Worm (Caenorhabditis elegans) whole organism, L1 larva: ENCODE measurements around the gene tkr-1.
A peak's percentile ranks its signal among the peaks of the same experiment; 100 is the strongest.

Experiments
- C04F5.9 ChIP-seq: sonication (generic microtip); optimal IDR thresholded peaks from 2 replicates; lab custom pipeline; 2016; ENCODE audit warnings: missing genetic modification characterization, missing compliant biosample characterization
- F16B12.6 ChIP-seq: fragments of 150-350 bp; optimal IDR thresholded peaks from 2 replicates; lab custom pipeline; 2014; ENCODE audit warnings: missing biosample characterization, missing genetic modification characterization
- aha-1 ChIP-seq: fragments of 150-350 bp; optimal IDR thresholded peaks from 2 replicates; lab custom pipeline; 2014; ENCODE audit warnings: missing biosample characterization, missing genetic modification characterization
- blmp-1 ChIP-seq: fragments of 150-350 bp; optimal IDR thresholded peaks from 2 replicates; lab custom pipeline; 2014; ENCODE audit warnings: missing biosample characterization, missing genetic modification characterization
- ceh-82 ChIP-seq, 3 experiments: fragments of 150-350 bp in 1 of 3; sonication (generic microtip) in 2 of 3; optimal IDR thresholded peaks; 2 replicates each; lab custom pipeline; 2014 to 2017; ENCODE audit warnings: missing biosample characterization in 3 of 3, missing genetic modification characterization in 3 of 3
- ces-1 ChIP-seq: fragments of 150-350 bp; optimal IDR thresholded peaks from 2 replicates; lab custom pipeline; 2014; ENCODE audit warnings: missing biosample characterization, missing genetic modification reagents, missing genetic modification characterization
- dpl-1 ChIP-seq, 3 experiments: fragments of 150-350 bp in 2 of 3; sonication (generic microtip) in 1 of 3; optimal IDR thresholded peaks; 2 replicates each; lab custom pipeline; 2014 to 2017; ENCODE audit warnings: missing biosample characterization in 3 of 3, missing genetic modification characterization in 3 of 3, missing genetic modification reagents in 3 of 3
- dsc-1 ChIP-seq: sonication (generic microtip); optimal IDR thresholded peaks from 2 replicates; lab custom pipeline; 2016; ENCODE audit warnings: mild to moderate bottlenecking, missing genetic modification characterization, missing compliant biosample characterization
- efl-1 ChIP-seq, 4 experiments: fragments of 150-350 bp; optimal IDR thresholded peaks in 3 of 4; peaks in 1 of 4; 1 replicate in 1 of 4; 2 replicates in 3 of 4; lab custom pipeline; 2014; ENCODE audit warnings: missing biosample characterization in 2 of 4, missing genetic modification characterization in 2 of 4, missing genetic modification reagents in 2 of 4
- egl-13 ChIP-seq: sonication (generic microtip); optimal IDR thresholded peaks from 2 replicates; lab custom pipeline; 2016; ENCODE audit warnings: missing genotype, missing genetic modification reagents, missing genetic modification characterization, missing compliant biosample characterization
- ets-5 ChIP-seq: fragments of 200-800 bp; sonication (Bioruptor generic); IDR thresholded peaks from 2 replicates; pipeline ENCODE4 v1.3.6; 2022; ENCODE audit warnings: missing genetic modification characterization, missing compliant biosample characterization
- fkh-10 ChIP-seq: sonication (generic microtip); optimal IDR thresholded peaks from 2 replicates; lab custom pipeline; 2017; ENCODE audit warnings: missing biosample characterization, missing genetic modification reagents, missing genetic modification characterization
- grh-1 ChIP-seq: fragments of 200-800 bp; sonication (Bioruptor generic); IDR thresholded peaks from 2 replicates; pipeline ENCODE4 v1.3.6; 2022; ENCODE audit warnings: missing genetic modification reagents, missing genetic modification characterization, missing compliant biosample characterization
- hlh-17 ChIP-seq: fragments of 200-800 bp; sonication (Bioruptor generic); optimal IDR thresholded peaks from 2 replicates; lab custom pipeline; 2018; ENCODE audit warnings: missing genetic modification characterization, mild to moderate bottlenecking, missing compliant biosample characterization, moderate library complexity, borderline replicate concordance
- hlh-4 ChIP-seq: sonication (generic microtip); optimal IDR thresholded peaks from 2 replicates; lab custom pipeline; 2016; ENCODE audit warnings: mild to moderate bottlenecking, missing genetic modification characterization, missing compliant biosample characterization
- irx-1 ChIP-seq: sonication (generic microtip); optimal IDR thresholded peaks from 2 replicates; lab custom pipeline; 2016; ENCODE audit warnings: missing genetic modification characterization, missing compliant biosample characterization
- isw-1 ChIP-seq: fragments of 200-800 bp; sonication (Bioruptor generic); IDR thresholded peaks from 2 replicates; pipeline ENCODE4 v1.3.6; 2022; ENCODE audit warnings: missing genetic modification characterization, missing compliant biosample characterization
- lin-15B ChIP-seq: fragments of 150-350 bp; sonication (generic microtip); optimal IDR thresholded peaks from 3 replicates; lab custom pipeline; 2014; ENCODE audit warnings: missing biosample characterization, missing genetic modification characterization
- lin-35 ChIP-seq, 2 experiments: fragments of 150-350 bp; optimal IDR thresholded peaks; 2 replicates each; lab custom pipeline; 2014; ENCODE audit warnings: missing biosample characterization in 2 of 2, missing genetic modification characterization in 2 of 2, missing genetic modification reagents in 2 of 2
- lin-39 ChIP-seq: fragments of 150-350 bp; optimal IDR thresholded peaks from 2 replicates; lab custom pipeline; 2014; ENCODE audit warnings: missing biosample characterization, missing genetic modification reagents, missing genetic modification characterization
- lsy-2 ChIP-seq, 2 experiments: fragments of 150-350 bp; optimal IDR thresholded peaks; 2 replicates each; lab custom pipeline; 2014; ENCODE audit warnings: missing biosample characterization in 2 of 2, missing genetic modification characterization in 2 of 2
- mab-9 ChIP-seq: fragments of 200-800 bp; sonication (Bioruptor generic); IDR thresholded peaks from 2 replicates; pipeline ENCODE4 v1.3.6; 2022; ENCODE audit warnings: missing genetic modification reagents, missing genetic modification characterization, missing compliant biosample characterization
- mdl-1 ChIP-seq, 2 experiments: fragments of 150-350 bp; optimal IDR thresholded peaks; 2 replicates each; lab custom pipeline; 2014 to 2017; ENCODE audit warnings: missing biosample characterization in 2 of 2, missing genetic modification characterization in 2 of 2, inconsistent platforms in 1 of 2
- mep-1 ChIP-seq: fragments of 150-350 bp; optimal IDR thresholded peaks from 2 replicates; lab custom pipeline; 2014; ENCODE audit warnings: missing biosample characterization, missing genetic modification characterization
- nhr-12 ChIP-seq: sonication (generic microtip); optimal IDR thresholded peaks from 2 replicates; lab custom pipeline; 2017; ENCODE audit warnings: missing biosample characterization, missing genetic modification characterization
- nhr-19 ChIP-seq: fragments of 200-800 bp; sonication (Bioruptor generic); conservative IDR thresholded peaks from 2 replicates; pipeline ENCODE4 v1.3.6; 2022; ENCODE audit warnings: missing genetic modification characterization, missing compliant biosample characterization
- nhr-28 ChIP-seq: fragments of 150-350 bp; optimal IDR thresholded peaks from 2 replicates; lab custom pipeline; 2014; ENCODE audit warnings: missing biosample characterization, missing genetic modification characterization
- nhr-47 ChIP-seq: sonication (generic microtip); optimal IDR thresholded peaks from 2 replicates; lab custom pipeline; 2016; ENCODE audit warnings: mild to moderate bottlenecking, missing genetic modification characterization, moderate library complexity, missing compliant biosample characterization
- nhr-71 ChIP-seq: sonication (generic microtip); optimal IDR thresholded peaks from 2 replicates; lab custom pipeline; 2016; ENCODE audit warnings: mild to moderate bottlenecking, missing genetic modification characterization, moderate library complexity, missing compliant biosample characterization
- nhr-76 ChIP-seq: sonication (generic microtip); optimal IDR thresholded peaks from 2 replicates; lab custom pipeline; 2017; ENCODE audit warnings: missing biosample characterization, missing genetic modification characterization
- nhr-85 ChIP-seq: sonication (generic microtip); peaks from one replicate; lab custom pipeline; 2016; ENCODE audit warnings: missing genetic modification characterization, inconsistent platforms, missing compliant biosample characterization
- pax-3 ChIP-seq: fragments of 200-800 bp; sonication (Bioruptor generic); optimal IDR thresholded peaks from 2 replicates; lab custom pipeline; 2018; ENCODE audit warnings: mild to moderate bottlenecking, missing genetic modification characterization, moderate library complexity, missing compliant biosample characterization
- rnt-1 ChIP-seq: sonication (generic microtip); optimal IDR thresholded peaks from 2 replicates; lab custom pipeline; 2016; ENCODE audit warnings: mild to moderate bottlenecking, missing genetic modification characterization, moderate library complexity, missing compliant biosample characterization
- sptf-1 ChIP-seq: fragments of 150-350 bp; optimal IDR thresholded peaks from 2 replicates; lab custom pipeline; 2014; ENCODE audit warnings: missing biosample characterization, missing genetic modification characterization
- sup-37 ChIP-seq: fragments of 200-800 bp; sonication (Bioruptor generic); optimal IDR thresholded peaks from 2 replicates; lab custom pipeline; 2018; ENCODE audit warnings: mild to moderate bottlenecking, missing genetic modification characterization, missing compliant biosample characterization
- swsn-7 ChIP-seq: sonication (generic microtip); optimal IDR thresholded peaks from 2 replicates; lab custom pipeline; 2016; ENCODE audit warnings: missing genetic modification characterization, missing compliant biosample characterization
- unc-130 ChIP-seq: fragments of 150-350 bp; optimal IDR thresholded peaks from 2 replicates; lab custom pipeline; 2017; ENCODE audit warnings: missing biosample characterization, missing genetic modification characterization, inconsistent platforms
- unc-62 ChIP-seq: fragments of 150-350 bp; optimal IDR thresholded peaks from 2 replicates; lab custom pipeline; 2014; ENCODE audit warnings: missing biosample characterization, missing genetic modification reagents, missing genetic modification characterization
- unc-86 ChIP-seq: sonication (generic microtip); optimal IDR thresholded peaks from 2 replicates; lab custom pipeline; 2016; ENCODE audit warnings: missing genetic modification characterization, missing compliant biosample characterization
- xbp-1 ChIP-seq: sonication (generic microtip); optimal IDR thresholded peaks from 2 replicates; lab custom pipeline; 2016; ENCODE audit warnings: missing genetic modification characterization, missing compliant biosample characterization
- ztf-11 ChIP-seq, 2 experiments: sonication (generic microtip); optimal IDR thresholded peaks; 2 replicates each; lab custom pipeline; 2016 to 2017; ENCODE audit warnings: missing genetic modification characterization in 2 of 2, missing biosample characterization in 1 of 2, missing compliant biosample characterization in 1 of 2

tkr-1 gene

DNA sequence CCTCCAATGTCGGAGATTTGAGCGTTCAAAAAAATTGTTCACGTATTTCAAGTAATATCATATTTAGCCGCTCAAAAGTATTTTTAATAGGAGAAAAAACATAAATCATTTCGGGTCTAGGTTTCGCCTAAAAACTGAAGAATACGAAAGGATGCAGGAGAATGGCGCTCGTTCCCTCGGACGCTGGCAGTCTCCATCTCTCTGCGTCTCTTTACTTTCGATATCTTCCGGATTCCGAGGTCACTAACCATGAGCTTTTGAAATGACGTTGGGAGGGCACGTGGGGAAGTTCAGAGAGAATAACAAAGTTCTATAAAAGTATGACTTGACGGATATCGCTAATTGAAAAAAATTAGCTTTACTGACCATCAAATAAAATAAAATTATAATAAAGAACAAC is 7.3 kb downstream of the tkr-1 start (continued):
- peak; percentile 17 for TF ChIP-seq nhr-47
- no peak for TF ChIP-seq nhr-76 (tag; lab: Kevin White, UChicago)
- no peak for TF ChIP-seq fkh-10 (GFP tag; lab: Kevin White, UChicago)
- no peak for TF ChIP-seq sup-37 (GFP tag; lab: Kevin White, UChicago)
- TF ChIP-seq unc-86 (tag; lab: Kevin White, UChicago) = peak; percentile 1
- TF ChIP-seq xbp-1 (tag; lab: Kevin White, UChicago) = no peak
- TF ChIP-seq grh-1 = no peak
- no peak for TF ChIP-seq ets-5 (GFP tag; lab: Robert Waterston, UW)
- TF ChIP-seq efl-1 (optimal IDR thresholded peaks at IDR 0.05; lab: Kevin White, UChicago) = peak; percentile 3 to 35
- peak; percentile 41 to 84 for TF ChIP-seq efl-1 (GFP tag; optimal IDR thresholded peaks at IDR 0.05 in 1 of 2; lab: Kevin White, UChicago)
- TF ChIP-seq mab-9 (GFP tag; lab: Robert Waterston, UW) = no peak
- TF ChIP-seq egl-13 (tag; lab: Kevin White, UChicago) = no peak
- TF ChIP-seq nhr-12 = no peak
- TF ChIP-seq nhr-28 (tag; lab: Kevin White, UChicago) = no peak
- TF ChIP-seq hlh-17 (GFP tag; lab: Kevin White, UChicago) = no peak
- no peak for TF ChIP-seq aha-1
- no peak for TF ChIP-seq hlh-4 (tag; lab: Kevin White, UChicago)
- no peak for TF ChIP-seq unc-62 (GFP tag; lab: Kevin White, UChicago)
- TF ChIP-seq mep-1 (tag; lab: Kevin White, UChicago) = peak; percentile 18

ce11 chrIII:9393114-9393780 is 9.7 kb downstream of the tkr-1 start, which contains the start of the genes gpr-2 and rgr-1:
Gene gpr-2 (minus strand): TSS chrIII:9393164.
Gene rgr-1 (plus strand): TSS chrIII:9393730.
- TF ChIP-seq rnt-1 (tag; lab: Kevin White, UChicago) (peak; percentile 57), lsy-2 (tag; optimal IDR thresholded peaks at IDR 0.05; lab: Kevin White, UChicago) (peak; percentile 56 to 72), dpl-1 (GFP tag; optimal IDR thresholded peaks at IDR 0.05; lab: Kevin White, UChicago) (peak; percentile 77 to 90 (median 87)), dsc-1 (tag; lab: Kevin White, UChicago) (peak; percentile 26), swsn-7 (tag; lab: Kevin White, UChicago) (peak; percentile 40), nhr-19 (peak; percentile 49), blmp-1 (tag; lab: Kevin White, UChicago) (peak; percentile 52), C04F5.9 (tag; lab: Kevin White, UChicago) (peak; percentile 23), F16B12.6 (peak; percentile 90), mdl-1 (tag; optimal IDR thresholded peaks at IDR 0.05; lab: Kevin White, UChicago) (peak in 1 of 2 experiments; percentile 23), unc-130 (tag; lab: Kevin White, UChicago) (peak; percentile 61), lin-39 (tag; lab: Kevin White, UChicago) (no peak), nhr-85 (peak; percentile 73), isw-1 (GFP tag; lab: Robert Waterston, UW) (peak; percentile 11; the same call in 1 of the 2 replicates), ceh-82 (tag; optimal IDR thresholded peaks at IDR 0.05; lab: Kevin White, UChicago) (peak in 2 of 3 experiments; percentile 27 to 46), nhr-47 (peak; percentile 65), irx-1 (tag; lab: Kevin White, UChicago) (peak; percentile 4), ces-1 (GFP tag; lab: Kevin White, UChicago) (no peak), mep-1 (tag; lab: Kevin White, UChicago) (peak; percentile 29), lin-15B (tag; lab: Kevin White, UChicago) (peak; percentile 23), nhr-71 (tag; lab: Kevin White, UChicago) (peak; percentile 37), sptf-1 (tag; lab: Kevin White, UChicago) (no peak), efl-1 (optimal IDR thresholded peaks at IDR 0.05; lab: Kevin White, UChicago) (peak; percentile 59 to 88), efl-1 (GFP tag; optimal IDR thresholded peaks at IDR 0.05 in 1 of 2; lab: Kevin White, UChicago) (peak; percentile 88 to 99), ztf-11 (tag; optimal IDR thresholded peaks at IDR 0.05; lab: Kevin White, UChicago) (no peak), lin-35 (GFP tag; optimal IDR thresholded peaks at IDR 0.05; lab: Kevin White, UChicago) (peak; percentile 85 to 94), mab-9 (GFP tag; lab: Robert Waterston, UW) (no peak), pax-3 (tag; lab: Kevin White, UChicago) (no peak)
